Fruit fly (Drosophila melanogaster) whole organism, adult: ENCODE data around the gene CG45544.
A peak's percentile ranks its signal among the peaks of the same experiment; 100 is the strongest.

Experiments
- CG11617 ChIP-seq: fragments of 200-800 bp; sonication (Bioruptor generic); optimal IDR thresholded peaks from 2 replicates; lab custom pipeline; 2017; ENCODE audit warnings: mild to moderate bottlenecking, missing biosample characterization, missing genetic modification reagents, missing genetic modification characterization
- CG12768 ChIP-seq: fragments of 200-800 bp; sonication (Bioruptor generic); optimal IDR thresholded peaks from 2 replicates; lab custom pipeline; 2017; ENCODE audit warnings: missing biosample characterization, missing genetic modification characterization, mild to moderate bottlenecking, moderate library complexity, missing genetic modification reagents
- CG14711 ChIP-seq: fragments of 200-800 bp; sonication (Bioruptor generic); optimal IDR thresholded peaks from 2 replicates; lab custom pipeline; 2018; ENCODE audit warnings: missing biosample characterization, mild to moderate bottlenecking, missing genetic modification characterization, moderate library complexity
- CG1620 ChIP-seq: fragments of 200-800 bp; sonication (Bioruptor generic); optimal IDR thresholded peaks from 2 replicates; lab custom pipeline; 2016; ENCODE audit warnings: missing biosample characterization, missing genetic modification characterization
- CG33017 ChIP-seq: fragments of 200-800 bp; sonication (Bioruptor generic); optimal IDR thresholded peaks from 2 replicates; lab custom pipeline; 2018; ENCODE audit warnings: missing biosample characterization, mild to moderate bottlenecking, missing genetic modification characterization, moderate library complexity
- CG5204 ChIP-seq: fragments of 200-800 bp; sonication (Bioruptor generic); optimal IDR thresholded peaks from 2 replicates; lab custom pipeline; 2016; ENCODE audit warnings: missing biosample characterization, missing genetic modification characterization
- CG7045 ChIP-seq: fragments of 200-800 bp; sonication (Bioruptor generic); optimal IDR thresholded peaks from 2 replicates; lab custom pipeline; 2017; ENCODE audit warnings: missing biosample characterization, mild to moderate bottlenecking, missing genetic modification characterization
- CG7101 ChIP-seq: fragments of 200-800 bp; sonication (Bioruptor generic); optimal IDR thresholded peaks from 2 replicates; lab custom pipeline; 2018; ENCODE audit warnings: missing biosample characterization, mild to moderate bottlenecking, missing genetic modification characterization, moderate library complexity
- Clk ChIP-seq: fragments of 200-800 bp; sonication (Bioruptor generic); optimal IDR thresholded peaks from 2 replicates; lab custom pipeline; 2017; ENCODE audit warnings: missing biosample characterization, missing genetic modification characterization
- Crg-1 ChIP-seq: fragments of 200-800 bp; sonication (Bioruptor generic); optimal IDR thresholded peaks from 2 replicates; lab custom pipeline; 2016; ENCODE audit warnings: missing biosample characterization, missing genetic modification characterization
- Hr96 ChIP-seq: fragments of 200-800 bp; sonication (Bioruptor generic); optimal IDR thresholded peaks from 2 replicates; lab custom pipeline; 2016; ENCODE audit warnings: missing biosample characterization, missing genetic modification characterization
- Mnt ChIP-seq: fragments of 200-800 bp; sonication (Bioruptor generic); optimal IDR thresholded peaks from 2 replicates; lab custom pipeline; 2016; ENCODE audit warnings: missing biosample characterization, mild to moderate bottlenecking, missing genetic modification characterization
- bab1 ChIP-seq: fragments of 200-800 bp; sonication (Bioruptor generic); optimal IDR thresholded peaks from 3 replicates; lab custom pipeline; 2019; ENCODE audit warnings: missing biosample characterization, mild to moderate bottlenecking, missing genetic modification characterization, moderate library complexity
- cic ChIP-seq: fragments of 200-800 bp; sonication (Bioruptor generic); optimal IDR thresholded peaks from 2 replicates; lab custom pipeline; 2017; ENCODE audit warnings: missing biosample characterization, mild to moderate bottlenecking, missing genetic modification characterization, moderate library complexity
- cnc ChIP-seq, 2 experiments: fragments of >200 bp; optimal IDR thresholded peaks; 2 replicates each; lab custom pipeline; 2017
- kay ChIP-seq: fragments of 200-800 bp; sonication (Bioruptor generic); peaks from one replicate; lab custom pipeline; 2016; ENCODE audit warnings: missing biosample characterization, missing genetic modification characterization, borderline replicate concordance
- ovo ChIP-seq: fragments of 200-800 bp; sonication (Bioruptor generic); optimal IDR thresholded peaks from 2 replicates; lab custom pipeline; 2016; ENCODE audit warnings: missing biosample characterization, missing genetic modification characterization
- pad ChIP-seq: fragments of 200-800 bp; sonication (Bioruptor generic); optimal IDR thresholded peaks from 3 replicates; lab custom pipeline; 2017; ENCODE audit warnings: missing biosample characterization, missing genetic modification characterization, mild to moderate bottlenecking, moderate library complexity, missing genetic modification reagents
- tj ChIP-seq: fragments of 200-800 bp; sonication (Bioruptor generic); optimal IDR thresholded peaks from 3 replicates; lab custom pipeline; 2017; ENCODE audit warnings: missing biosample characterization, mild to moderate bottlenecking, missing genetic modification characterization, moderate library complexity
- toe ChIP-seq: fragments of 200-800 bp; sonication (Bioruptor generic); optimal IDR thresholded peaks from 2 replicates; lab custom pipeline; 2016; ENCODE audit warnings: missing biosample characterization, missing genetic modification characterization

Gene CG45544

DNA sequence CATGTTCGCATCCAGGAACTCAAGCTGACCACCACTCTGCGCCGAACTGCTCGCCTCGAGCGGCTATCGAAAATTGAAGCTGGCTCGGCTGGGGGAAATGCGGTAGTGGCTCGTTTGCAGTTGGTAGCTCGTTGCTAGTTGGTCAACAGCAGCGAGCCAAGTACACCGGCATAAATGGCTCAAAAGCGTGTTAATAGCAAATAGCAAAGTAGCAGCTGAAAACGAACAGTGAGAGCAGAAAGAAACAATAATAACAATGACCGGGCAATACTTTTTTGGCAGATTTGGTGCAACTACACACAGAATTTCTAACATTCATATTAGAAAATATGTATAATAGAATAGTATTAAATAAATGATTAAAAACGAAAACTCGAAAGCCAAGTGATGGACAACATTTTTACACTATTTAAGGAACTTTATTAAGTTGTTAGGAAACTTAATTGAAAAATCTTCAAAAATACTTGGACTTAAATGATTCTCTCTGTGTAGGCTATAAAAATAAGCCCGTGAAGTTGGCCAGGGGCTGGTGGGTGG, 28.5 kb upstream of the CG45544 start, which contains the start of gene CG14507:
Gene CG14507, minus strand, starts transcription at position 51 of the 537 bp plus-strand sequence.
- no peak for TF ChIP-seq CG14711 (tag; lab: Kevin White, UChicago)
- TF ChIP-seq cnc (optimal IDR thresholded peaks at IDR 0.05; lab: Kevin White, UChicago), result no peak

DNA sequence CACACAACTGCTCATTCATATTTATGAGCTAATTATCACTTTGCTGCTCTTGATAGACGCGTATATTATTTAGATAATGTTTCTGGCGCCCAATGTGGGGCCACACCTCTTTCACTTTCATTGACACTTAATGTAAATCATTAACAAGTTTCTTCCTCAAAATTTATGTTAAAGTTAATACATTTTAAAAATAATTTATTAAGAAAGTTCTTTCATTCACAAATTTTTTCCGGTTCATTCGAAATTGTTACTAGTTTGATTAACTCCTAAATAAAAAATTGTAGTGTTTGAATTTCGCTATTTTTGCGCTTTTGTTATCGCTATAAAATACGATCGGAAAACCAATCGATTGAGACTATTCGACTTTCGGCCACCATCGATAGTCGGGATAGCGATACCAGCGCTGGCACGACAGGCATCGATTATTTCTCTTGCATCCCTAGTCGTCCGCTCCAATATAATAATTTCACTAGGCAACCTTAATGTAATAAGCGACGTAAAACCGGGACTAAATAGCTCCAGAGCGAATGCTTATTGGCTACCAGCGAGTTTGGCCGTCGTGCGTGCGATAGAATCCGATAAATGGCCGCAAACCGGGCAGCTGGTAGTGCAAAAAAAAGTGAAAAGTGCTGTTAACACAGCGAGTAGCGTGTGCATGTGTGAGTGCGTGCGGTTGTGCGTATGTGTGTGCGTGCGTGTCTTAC, 27.4 kb upstream of the CG45544 start, which contains the start of gene Usp1:
Gene Usp1, plus strand, starts transcription at position 417 of the 704 bp plus-strand sequence.
- no peak for TF ChIP-seq toe
- peak; percentile 30 for TF ChIP-seq Mnt (GFP tag; lab: Kevin White, UChicago)
- TF ChIP-seq Hr96 (GFP tag; lab: Kevin White, UChicago), result peak; percentile 0
- peak; percentile 2 for TF ChIP-seq tj (GFP tag; lab: Kevin White, UChicago)
- peak; percentile 18 for TF ChIP-seq CG7045 (GFP tag; lab: Kevin White, UChicago)
- no peak for TF ChIP-seq ovo (GFP tag; lab: Kevin White, UChicago)

DNA sequence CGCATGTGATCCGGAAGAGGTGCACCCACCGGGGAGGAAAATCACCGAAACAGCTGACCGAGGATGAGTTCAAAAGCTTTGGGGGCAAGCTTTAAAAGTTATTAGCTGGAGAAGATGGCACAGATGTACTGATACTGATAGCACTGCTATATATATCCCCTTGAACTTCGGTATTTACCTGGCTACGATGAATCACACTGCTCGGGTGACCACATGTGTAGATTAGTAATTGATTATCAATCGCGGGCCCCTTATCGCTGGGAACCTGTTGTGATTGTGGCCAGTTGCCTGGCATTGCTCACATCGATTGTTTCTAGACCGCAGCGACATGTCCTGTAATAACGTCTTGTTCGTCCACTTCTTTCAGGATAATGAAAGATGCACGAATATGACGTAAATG, 26.3 kb upstream of the CG45544 start:
- TF ChIP-seq Mnt (GFP tag; lab: Kevin White, UChicago), result peak; percentile 46
- no peak for TF ChIP-seq CG7101 (tag; lab: Kevin White, UChicago)

DNA sequence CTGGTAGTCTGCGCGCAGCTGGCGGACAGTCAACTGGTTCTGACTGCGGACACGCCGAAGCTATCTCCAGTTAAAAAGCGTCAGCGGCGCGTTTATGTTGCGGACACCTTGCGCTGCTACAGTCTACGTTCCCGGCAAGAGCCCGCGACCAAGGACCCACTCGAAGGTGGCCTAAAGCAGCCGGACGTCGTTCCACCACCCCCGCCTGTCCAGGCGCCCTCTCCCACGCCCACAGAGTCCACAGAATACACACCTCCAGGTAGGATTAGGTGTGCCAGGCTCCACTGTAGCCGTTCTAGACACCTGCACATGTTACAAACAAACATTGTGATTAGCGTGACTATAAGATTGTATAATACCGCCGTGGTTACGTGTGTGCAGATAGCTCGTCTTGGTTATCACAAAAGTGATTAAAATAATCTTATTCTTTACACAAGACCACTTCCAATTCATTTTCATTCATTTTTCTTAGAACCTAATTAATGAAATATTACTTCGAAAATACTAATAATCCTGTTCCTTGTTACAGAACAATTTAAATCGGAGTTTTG, 25.7 kb upstream of the CG45544 start:
- TF ChIP-seq Mnt (GFP tag; lab: Kevin White, UChicago) (peak; percentile 65), cic (GFP tag; lab: Kevin White, UChicago) (peak; percentile 74), CG33017 (tag; lab: Kevin White, UChicago) (no peak)

DNA sequence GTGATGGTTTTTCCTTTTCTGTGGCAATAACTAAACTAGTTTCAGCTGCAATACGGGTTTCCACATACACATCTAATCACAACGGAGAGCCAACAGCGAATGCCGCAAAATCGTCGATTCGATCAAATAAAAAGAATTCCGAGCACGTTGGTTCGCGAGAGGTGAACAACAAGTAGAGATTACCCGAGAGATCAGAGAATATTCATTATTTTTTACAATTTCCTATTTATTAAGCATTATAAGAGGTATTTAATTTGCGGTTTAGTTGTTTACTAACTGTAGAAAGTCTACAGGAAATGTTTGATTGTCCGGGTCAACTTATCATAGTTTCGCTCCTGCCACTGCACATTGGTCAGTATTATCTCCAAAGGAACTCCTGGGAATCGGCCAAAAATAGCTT, 17.7 kb upstream of the CG45544 start, which contains the start of gene CG11951:
Gene CG11951, minus strand, starts transcription at position 101 of the 400 bp plus-strand sequence.
- TF ChIP-seq bab1, result no peak
- peak; percentile 24 for TF ChIP-seq cic (GFP tag; lab: Kevin White, UChicago)

DNA sequence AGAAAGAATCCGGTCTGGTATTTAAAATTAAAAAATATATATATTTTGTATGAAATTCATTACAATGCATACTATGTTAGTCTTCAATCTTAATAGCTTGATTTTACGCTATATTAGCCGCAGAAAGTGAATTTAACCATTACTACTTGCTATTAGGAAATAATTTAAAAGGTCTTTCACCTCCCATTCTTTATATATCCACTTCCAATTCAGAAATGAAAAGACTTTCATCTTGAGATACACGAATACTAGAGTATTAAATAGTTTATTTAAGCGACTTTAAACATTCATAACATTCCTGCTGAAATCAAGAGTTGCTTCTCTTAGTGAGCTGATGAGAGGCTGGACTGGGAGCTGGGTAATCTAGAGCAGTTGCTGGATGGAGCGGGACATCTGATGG, 11.6 kb upstream of the CG45544 start, which contains the start of gene CG31445:
Gene CG31445, minus strand, starts transcription at position 101 of the 400 bp plus-strand sequence.
- TF ChIP-seq kay (GFP tag; lab: Kevin White, UChicago) (no peak), Crg-1 (GFP tag; lab: Kevin White, UChicago) (no peak), CG14711 (tag; lab: Kevin White, UChicago) (no peak), Hr96 (GFP tag; lab: Kevin White, UChicago) (no peak), Clk (GFP tag; lab: Kevin White, UChicago) (no peak), ovo (GFP tag; lab: Kevin White, UChicago) (no peak), CG11617 (no peak), CG7045 (GFP tag; lab: Kevin White, UChicago) (no peak), bab1 (no peak), CG1620 (GFP tag; lab: Kevin White, UChicago) (no peak), Mnt (GFP tag; lab: Kevin White, UChicago) (no peak), toe (no peak), CG33017 (tag; lab: Kevin White, UChicago) (no peak), CG5204 (no peak), CG7101 (tag; lab: Kevin White, UChicago) (no peak), cic (GFP tag; lab: Kevin White, UChicago) (no peak), pad (GFP tag; lab: Kevin White, UChicago) (no peak)

DNA sequence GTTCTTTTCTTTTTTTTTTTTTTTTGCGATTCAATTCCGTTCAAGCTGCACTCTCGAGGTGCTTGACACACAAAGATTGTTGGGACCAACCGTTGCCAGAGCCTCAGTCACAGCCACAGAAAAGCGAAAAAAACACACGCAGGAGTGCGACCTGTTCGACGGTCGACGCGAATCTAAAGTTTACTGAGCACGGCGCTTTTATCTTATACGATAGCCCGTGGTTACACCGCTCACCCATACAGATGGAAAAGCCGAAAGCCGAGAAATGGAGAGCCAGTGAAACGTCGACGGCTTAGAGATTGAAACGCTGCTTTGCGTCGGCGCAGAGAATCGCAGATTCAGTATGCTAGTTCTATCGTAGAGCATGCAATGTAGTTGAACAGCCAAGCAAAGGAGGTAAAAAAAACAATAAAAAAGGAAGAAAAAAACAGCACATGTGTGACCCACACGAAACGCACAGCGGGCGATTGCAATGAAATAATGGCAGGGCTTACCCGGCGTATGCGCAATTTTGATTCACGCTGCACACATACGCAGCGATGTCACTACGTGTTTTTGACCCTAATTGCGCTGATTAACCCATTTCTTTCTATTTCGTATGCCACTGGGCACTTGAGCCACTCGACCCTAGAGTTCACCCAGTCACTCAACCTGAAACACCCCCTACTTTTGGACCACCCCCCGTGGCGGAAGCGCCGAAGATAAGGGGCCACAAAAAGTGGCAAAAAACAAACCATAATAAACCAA, 5.8 kb upstream of the CG45544 start, which contains the start of gene SP1029:
Gene SP1029, minus strand, starts transcription at position 180 of the 747 bp plus-strand sequence.
- TF ChIP-seq ovo (GFP tag; lab: Kevin White, UChicago) (no peak), CG7045 (GFP tag; lab: Kevin White, UChicago) (no peak), Crg-1 (GFP tag; lab: Kevin White, UChicago) (no peak), CG12768 (GFP tag; lab: Kevin White, UChicago) (no peak), toe (no peak), CG14711 (tag; lab: Kevin White, UChicago) (no peak), pad (GFP tag; lab: Kevin White, UChicago) (no peak), cnc (optimal IDR thresholded peaks at IDR 0.05; lab: Kevin White, UChicago) (no peak)
